Fruit fly (Drosophila melanogaster) whole organism, prepupa: ENCODE measurements around the gene TwdlW.

Experiments used
- Blimp-1 ChIP-seq: fragments of 200-800 bp; sonication (Bioruptor generic); optimal IDR thresholded peaks from 3 replicates; lab custom pipeline; 2017; ENCODE audit warnings: missing biosample characterization, missing genetic modification characterization, mild to moderate bottlenecking, moderate library complexity, missing genetic modification reagents
- CG10631 ChIP-seq: fragments of 200-800 bp; sonication (Bioruptor generic); optimal IDR thresholded peaks from 2 replicates; lab custom pipeline; 2016; ENCODE audit warnings: missing biosample characterization, missing genetic modification characterization
- CG10669 ChIP-seq: fragments of 200-800 bp; sonication (Bioruptor generic); optimal IDR thresholded peaks from 3 replicates; lab custom pipeline; 2018; ENCODE audit warnings: missing biosample characterization, mild to moderate bottlenecking, missing genetic modification characterization, moderate library complexity
- CG11294 ChIP-seq: fragments of 200-800 bp; sonication (Bioruptor generic); IDR thresholded peaks from 2 replicates; pipeline ENCODE4 v1.3.6; 2022; ENCODE audit warnings: missing biosample characterization, missing genetic modification characterization
- CG11902 ChIP-seq: fragments of 200-800 bp; sonication (Bioruptor generic); optimal IDR thresholded peaks from 3 replicates; lab custom pipeline; 2016; ENCODE audit warnings: missing biosample characterization, missing genetic modification characterization
- CG1621 ChIP-seq: fragments of 200-800 bp; sonication (Bioruptor generic); optimal IDR thresholded peaks from 3 replicates; lab custom pipeline; 2018; ENCODE audit warnings: missing biosample characterization, mild to moderate bottlenecking, missing genetic modification characterization
- CG16779 ChIP-seq: fragments of 200-800 bp; sonication (Bioruptor generic); optimal IDR thresholded peaks from 3 replicates; lab custom pipeline; 2017; ENCODE audit warnings: missing biosample characterization, mild to moderate bottlenecking, missing genetic modification characterization
- CG31627 ChIP-seq: fragments of 200-800 bp; sonication (Bioruptor generic); optimal IDR thresholded peaks from 3 replicates; lab custom pipeline; 2016; ENCODE audit warnings: missing biosample characterization, missing genetic modification characterization
- CG32006 ChIP-seq: fragments of 200-800 bp; sonication (Bioruptor generic); optimal IDR thresholded peaks from 3 replicates; lab custom pipeline; 2017; ENCODE audit warnings: missing biosample characterization, mild to moderate bottlenecking, missing genetic modification characterization
- CG34406 ChIP-seq: fragments of 200-800 bp; sonication (Bioruptor generic); optimal IDR thresholded peaks from 3 replicates; lab custom pipeline; 2016; ENCODE audit warnings: missing biosample characterization, missing genetic modification characterization
- CG3919 ChIP-seq: fragments of 200-800 bp; sonication (Bioruptor generic); optimal IDR thresholded peaks from 3 replicates; lab custom pipeline; 2016; ENCODE audit warnings: missing biosample characterization, missing genetic modification characterization
- CG4318 ChIP-seq: fragments of 200-800 bp; sonication (Bioruptor generic); optimal IDR thresholded peaks from 3 replicates; lab custom pipeline; 2017; ENCODE audit warnings: missing biosample characterization, mild to moderate bottlenecking, missing genetic modification characterization
- CG6163 ChIP-seq: fragments of 200-800 bp; sonication (Bioruptor generic); IDR thresholded peaks from 3 replicates; pipeline ENCODE4 v1.3.6; 2022; ENCODE audit warnings: missing biosample characterization, missing genetic modification characterization
- CG6792 ChIP-seq: fragments of 200-800 bp; sonication (Bioruptor generic); optimal IDR thresholded peaks from 3 replicates; lab custom pipeline; 2016; ENCODE audit warnings: missing biosample characterization, missing genetic modification characterization
- CG6808 ChIP-seq: fragments of 200-800 bp; sonication (Bioruptor generic); optimal IDR thresholded peaks from 3 replicates; lab custom pipeline; 2017; ENCODE audit warnings: missing biosample characterization, missing genetic modification characterization, mild to moderate bottlenecking, moderate library complexity, missing genetic modification reagents
- CG6854 ChIP-seq: fragments of 200-800 bp; sonication (Bioruptor generic); optimal IDR thresholded peaks from 2 replicates; lab custom pipeline; 2017; ENCODE audit warnings: missing biosample characterization, mild to moderate bottlenecking, missing genetic modification characterization
- CG7368 ChIP-seq: fragments of 200-800 bp; sonication (Bioruptor generic); optimal IDR thresholded peaks from 3 replicates; lab custom pipeline; 2016; ENCODE audit warnings: missing biosample characterization, missing genetic modification characterization
- CG8119 ChIP-seq: fragments of 200-800 bp; sonication (Bioruptor generic); IDR thresholded peaks from 3 replicates; pipeline ENCODE4 v1.3.6; 2022; ENCODE audit warnings: missing biosample characterization, missing genetic modification characterization
- CG8319 ChIP-seq: fragments of 200-800 bp; sonication (Bioruptor generic); optimal IDR thresholded peaks from 3 replicates; lab custom pipeline; 2016; ENCODE audit warnings: missing biosample characterization, missing genetic modification characterization
- CG8632 ChIP-seq: fragments of 200-800 bp; sonication (Bioruptor generic); optimal IDR thresholded peaks from 3 replicates; lab custom pipeline; 2016; ENCODE audit warnings: missing biosample characterization, missing genetic modification characterization
- CG9139 ChIP-seq: fragments of 200-800 bp; sonication (Bioruptor generic); optimal IDR thresholded peaks from 3 replicates; lab custom pipeline; 2017; ENCODE audit warnings: missing biosample characterization, mild to moderate bottlenecking, missing genetic modification characterization
- Eip75B ChIP-seq: fragments of 200-800 bp; sonication (Bioruptor generic); optimal IDR thresholded peaks from 3 replicates; lab custom pipeline; 2016; ENCODE audit warnings: missing biosample characterization, missing genetic modification characterization
- Eip78C ChIP-seq: fragments of 200-800 bp; sonication (Bioruptor generic); peaks from one replicate; lab custom pipeline; 2016; ENCODE audit warnings: missing biosample characterization, missing genetic modification characterization
- Eip93F ChIP-seq: fragments of 200-800 bp; sonication (Bioruptor generic); optimal IDR thresholded peaks from 2 replicates; lab custom pipeline; 2016; ENCODE audit warnings: missing biosample characterization, mild to moderate bottlenecking, missing genetic modification characterization
- Ets21C ChIP-seq: fragments of 200-800 bp; sonication (Bioruptor generic); optimal IDR thresholded peaks from 3 replicates; lab custom pipeline; 2016; ENCODE audit warnings: missing biosample characterization, missing genetic modification characterization
- Ets96B ChIP-seq: fragments of 200-800 bp; optimal IDR thresholded peaks from 2 replicates; lab custom pipeline; 2019; ENCODE audit warnings: missing biosample characterization, mild to moderate bottlenecking, missing genetic modification characterization, moderate library complexity
- Hr38 ChIP-seq: sonication (Bioruptor generic); optimal IDR thresholded peaks from 2 replicates; lab custom pipeline; 2016; ENCODE audit warnings: missing biosample characterization, missing genetic modification characterization
- Hr39 ChIP-seq: fragments of 200-800 bp; sonication (Bioruptor generic); optimal IDR thresholded peaks from 2 replicates; lab custom pipeline; 2016; ENCODE audit warnings: missing biosample characterization, missing genetic modification characterization
- Met ChIP-seq: fragments of 200-800 bp; sonication (Bioruptor generic); optimal IDR thresholded peaks from 3 replicates; lab custom pipeline; 2016; ENCODE audit warnings: missing biosample characterization, missing genetic modification characterization
- OdsH ChIP-seq: fragments of 200-800 bp; sonication (Bioruptor generic); optimal IDR thresholded peaks from 3 replicates; lab custom pipeline; 2016; ENCODE audit warnings: missing biosample characterization, missing genetic modification characterization
- Sox102F ChIP-seq: fragments of 200-800 bp; sonication (Bioruptor generic); optimal IDR thresholded peaks from 2 replicates; lab custom pipeline; 2016; ENCODE audit warnings: missing biosample characterization, mild to moderate bottlenecking, missing genetic modification characterization
- Sox14 ChIP-seq: fragments of 200-800 bp; sonication (Bioruptor generic); optimal IDR thresholded peaks from 3 replicates; lab custom pipeline; 2016; ENCODE audit warnings: missing biosample characterization, missing genetic modification characterization
- Sox15 ChIP-seq: fragments of 200-800 bp; sonication (Bioruptor generic); optimal IDR thresholded peaks from 3 replicates; lab custom pipeline; 2016; ENCODE audit warnings: missing biosample characterization, missing genetic modification characterization
- achi ChIP-seq: fragments of 200-800 bp; sonication (Bioruptor generic); optimal IDR thresholded peaks from 3 replicates; lab custom pipeline; 2016; ENCODE audit warnings: missing biosample characterization, missing genetic modification characterization
- acj6 ChIP-seq: fragments of 200-800 bp; sonication (Bioruptor generic); optimal IDR thresholded peaks from 3 replicates; lab custom pipeline; 2016; ENCODE audit warnings: missing biosample characterization, missing genetic modification characterization
- cyc ChIP-seq: fragments of 200-800 bp; sonication (Bioruptor generic); optimal IDR thresholded peaks from 3 replicates; lab custom pipeline; 2016; ENCODE audit warnings: missing biosample characterization, missing genetic modification characterization
- dac ChIP-seq: fragments of 200-800 bp; sonication (Bioruptor generic); optimal IDR thresholded peaks from 2 replicates; lab custom pipeline; 2017; ENCODE audit warnings: missing biosample characterization, mild to moderate bottlenecking, missing genetic modification characterization
- dsx ChIP-seq: fragments of 200-800 bp; optimal IDR thresholded peaks from 3 replicates; lab custom pipeline; 2019; ENCODE audit warnings: missing biosample characterization, mild to moderate bottlenecking, missing genetic modification characterization, moderate library complexity; ENCODE audit not compliant: poor library complexity, severe bottlenecking
- esn ChIP-seq: fragments of 200-800 bp; sonication (Bioruptor generic); optimal IDR thresholded peaks from 2 replicates; lab custom pipeline; 2016; ENCODE audit warnings: missing biosample characterization, mild to moderate bottlenecking, missing genetic modification characterization, moderate library complexity
- fd59A ChIP-seq: fragments of 200-800 bp; sonication (Bioruptor generic); optimal IDR thresholded peaks from 2 replicates; lab custom pipeline; 2017; ENCODE audit warnings: missing biosample characterization, mild to moderate bottlenecking, missing genetic modification characterization, missing genetic modification reagents
- fd85E ChIP-seq: fragments of 200-800 bp; sonication (Bioruptor generic); optimal IDR thresholded peaks from 3 replicates; lab custom pipeline; 2016; ENCODE audit warnings: missing biosample characterization, missing genetic modification characterization
- lz ChIP-seq: fragments of 200-800 bp; sonication (Bioruptor generic); optimal IDR thresholded peaks from 3 replicates; lab custom pipeline; 2016; ENCODE audit warnings: missing biosample characterization, missing genetic modification characterization
- net ChIP-seq: fragments of 200-800 bp; sonication (Bioruptor generic); optimal IDR thresholded peaks from 3 replicates; lab custom pipeline; 2016; ENCODE audit warnings: missing biosample characterization, missing genetic modification characterization
- salr ChIP-seq, 2 experiments: fragments of 200-800 bp; sonication (Bioruptor generic); optimal IDR thresholded peaks; 3 replicates each; lab custom pipeline; 2016 to 2018; ENCODE audit warnings: missing biosample characterization in 2 of 2, missing genetic modification characterization in 2 of 2, mild to moderate bottlenecking in 1 of 2
- spab ChIP-seq: fragments of 200-800 bp; sonication (Bioruptor generic); optimal IDR thresholded peaks from 2 replicates; lab custom pipeline; 2017; ENCODE audit warnings: missing biosample characterization, mild to moderate bottlenecking, missing genetic modification characterization, missing genetic modification reagents
- ss ChIP-seq, 2 experiments: fragments of 200-800 bp; sonication (Bioruptor generic); optimal IDR thresholded peaks; 2 replicates in 1 of 2; 3 replicates in 1 of 2; lab custom pipeline; 2017 to 2018; ENCODE audit warnings: mild to moderate bottlenecking in 2 of 2, missing biosample characterization in 2 of 2, missing genetic modification characterization in 2 of 2, moderate library complexity in 1 of 2
- svp ChIP-seq: fragments of 200-800 bp; sonication (Bioruptor generic); peaks from one replicate; lab custom pipeline; 2016; ENCODE audit warnings: missing biosample characterization, missing genetic modification characterization
- vri ChIP-seq: fragments of 200-800 bp; sonication (Bioruptor generic); optimal IDR thresholded peaks from 3 replicates; lab custom pipeline; 2016; ENCODE audit warnings: missing biosample characterization, mild to moderate bottlenecking, missing genetic modification characterization

Gene TwdlW

DNA sequence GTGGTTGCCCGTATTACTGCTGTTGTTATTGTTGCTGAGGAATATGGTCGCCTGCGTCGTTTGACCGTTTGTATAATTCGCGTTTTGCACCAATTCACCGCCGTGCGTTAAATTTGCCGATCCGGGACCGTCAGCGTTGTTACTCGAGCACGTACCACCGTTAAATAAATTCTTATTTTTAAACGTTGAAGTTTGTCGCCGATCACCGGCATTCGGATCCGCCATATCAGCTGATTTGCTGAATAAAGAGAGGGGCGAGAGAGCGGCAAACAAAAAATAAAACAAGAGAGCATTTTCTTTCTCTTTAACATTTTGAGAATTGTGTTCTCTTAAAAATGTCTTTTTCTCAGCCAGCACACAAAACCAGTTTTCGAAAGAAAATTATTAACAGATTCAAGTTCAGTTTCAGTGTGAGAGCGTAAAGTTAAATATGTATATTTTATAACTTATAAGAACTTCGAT, 23.3 kb downstream of the TwdlW start (continued):
- TF ChIP-seq vri (GFP tag; lab: Kevin White, UChicago): no peak
- TF ChIP-seq CG6163 (GFP tag; lab: Robert Waterston, UW): no peak
- TF ChIP-seq svp: no peak
- TF ChIP-seq CG3919 (GFP tag; lab: Kevin White, UChicago): no peak
- no peak for TF ChIP-seq Met (GFP tag; lab: Kevin White, UChicago)
- no peak for TF ChIP-seq Ets21C (GFP tag; lab: Kevin White, UChicago)
- peak in 1 of 2 experiments; percentile 51 for TF ChIP-seq ss (GFP tag; optimal IDR thresholded peaks at IDR 0.05; lab: Kevin White, UChicago)
- no peak for TF ChIP-seq CG31627 (GFP tag; lab: Kevin White, UChicago)
- peak; percentile 17 for TF ChIP-seq CG16779 (tag; lab: Kevin White, UChicago)
- no peak for TF ChIP-seq OdsH (GFP tag; lab: Kevin White, UChicago)
- TF ChIP-seq CG9139 (GFP tag; lab: Kevin White, UChicago): no peak
- TF ChIP-seq lz (GFP tag; lab: Kevin White, UChicago): no peak
- TF ChIP-seq acj6: no peak
- no peak for TF ChIP-seq Hr38 (GFP tag; lab: Kevin White, UChicago)
- peak; percentile 51 for TF ChIP-seq Eip78C (GFP tag; lab: Kevin White, UChicago)
- no peak for TF ChIP-seq Sox14 (GFP tag; lab: Kevin White, UChicago)
- TF ChIP-seq Ets96B (tag; lab: Kevin White, UChicago): no peak
- no peak for TF ChIP-seq CG4318 (GFP tag; lab: Kevin White, UChicago)
- no peak for TF ChIP-seq salr (GFP tag; optimal IDR thresholded peaks at IDR 0.05; lab: Kevin White, UChicago)
- TF ChIP-seq dsx: no peak
- TF ChIP-seq CG10631 (GFP tag; lab: Kevin White, UChicago): no peak
- TF ChIP-seq dac (GFP tag; lab: Kevin White, UChicago): no peak
- no peak for TF ChIP-seq CG10669
- TF ChIP-seq fd59A (GFP tag; lab: Kevin White, UChicago): no peak
- TF ChIP-seq CG6808 (GFP tag; lab: Kevin White, UChicago): peak; percentile 8
- TF ChIP-seq Blimp-1 (GFP tag; lab: Kevin White, UChicago): no peak
- TF ChIP-seq cyc (GFP tag; lab: Kevin White, UChicago): no peak
- TF ChIP-seq CG8632 (GFP tag; lab: Kevin White, UChicago): peak; percentile 8
- TF ChIP-seq CG8119 (GFP tag; lab: Robert Waterston, UW): no peak
- no peak for TF ChIP-seq CG8319 (GFP tag; lab: Kevin White, UChicago)
- TF ChIP-seq Hr39 (GFP tag; lab: Kevin White, UChicago): no peak
- no peak for TF ChIP-seq CG11902 (GFP tag; lab: Kevin White, UChicago)
- TF ChIP-seq esn: no peak
- no peak for TF ChIP-seq CG6792 (GFP tag; lab: Kevin White, UChicago)
- no peak for TF ChIP-seq CG32006 (GFP tag; lab: Kevin White, UChicago)
- peak; percentile 81 for TF ChIP-seq CG6854
- peak; percentile 68 for TF ChIP-seq Sox102F

DNA sequence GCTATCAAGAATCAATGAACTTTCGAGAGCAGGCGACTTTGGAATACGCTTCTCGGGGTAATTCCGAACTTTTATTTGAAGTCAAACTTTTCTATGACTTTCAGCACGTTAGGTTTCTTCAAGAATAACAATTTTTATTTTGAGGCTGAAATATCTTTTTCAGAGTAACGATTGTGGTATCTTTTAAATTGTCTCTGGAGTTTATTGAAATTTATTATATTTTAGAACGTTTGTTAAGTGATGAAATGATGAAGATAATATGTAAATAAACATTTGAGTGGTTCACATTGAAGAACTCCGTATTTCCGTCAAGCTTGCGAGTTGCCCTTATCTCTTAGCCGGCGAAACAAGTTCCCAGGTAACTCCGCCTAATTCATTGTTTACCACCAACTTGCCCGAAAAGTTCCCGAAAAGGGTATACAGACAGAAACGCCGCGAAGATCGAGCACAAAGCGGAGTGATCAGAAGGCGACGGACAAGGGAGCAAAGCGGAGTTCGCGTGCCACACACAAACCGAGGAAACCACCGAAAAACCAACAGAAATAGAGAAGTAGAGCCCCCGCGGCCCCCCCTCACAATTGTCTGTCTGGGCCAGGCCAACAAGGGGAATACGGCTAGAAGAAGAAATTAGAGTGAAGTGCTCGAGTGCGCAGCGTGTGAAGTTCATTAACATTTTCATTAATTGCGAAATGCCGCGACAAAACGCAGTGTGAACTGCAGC, 24.4 kb downstream of the TwdlW start:
- TF ChIP-seq Hr38 (GFP tag; lab: Kevin White, UChicago): no peak
- TF ChIP-seq Blimp-1 (GFP tag; lab: Kevin White, UChicago): peak; percentile 15
- TF ChIP-seq Sox14 (GFP tag; lab: Kevin White, UChicago): peak; percentile 75
- TF ChIP-seq CG11902 (GFP tag; lab: Kevin White, UChicago): peak; percentile 43
- TF ChIP-seq achi: peak; percentile 58
- TF ChIP-seq CG34406 (GFP tag; lab: Kevin White, UChicago): peak; percentile 54
- no peak for TF ChIP-seq CG11294 (GFP tag; lab: Robert Waterston, UW)
- peak; percentile 77 for TF ChIP-seq Sox102F
- TF ChIP-seq dac (GFP tag; lab: Kevin White, UChicago): no peak
- peak; percentile 69 for TF ChIP-seq Hr39 (GFP tag; lab: Kevin White, UChicago)
- TF ChIP-seq svp: peak; percentile 91
- peak; percentile 52 for TF ChIP-seq CG10669
- peak; percentile 10 for TF ChIP-seq CG1621
- TF ChIP-seq fd85E (GFP tag; lab: Kevin White, UChicago): no peak
- no peak for TF ChIP-seq CG7368
- peak; percentile 69 for TF ChIP-seq fd59A (GFP tag; lab: Kevin White, UChicago)
- TF ChIP-seq Eip93F (GFP tag; lab: Kevin White, UChicago): no peak
- peak; percentile 57 for TF ChIP-seq Eip75B
- peak; percentile 37 for TF ChIP-seq Sox15
- peak; percentile 61 for TF ChIP-seq spab (GFP tag; lab: Kevin White, UChicago)
- peak; percentile 14 for TF ChIP-seq CG6854
- TF ChIP-seq CG16779 (tag; lab: Kevin White, UChicago): no peak
- peak; percentile 57 for TF ChIP-seq cyc (GFP tag; lab: Kevin White, UChicago)
- TF ChIP-seq CG6808 (GFP tag; lab: Kevin White, UChicago): peak; percentile 65
- peak; percentile 54 for TF ChIP-seq net
